Worm (Caenorhabditis elegans) whole organism, L4 larva: ENCODE results near the gene Y66A7A.7.

Experiments used
- F49E8.2 ChIP-seq: sonication (generic microtip); optimal IDR thresholded peaks from 2 replicates; lab custom pipeline; 2016; ENCODE audit warnings: missing compliant biosample characterization, mild to moderate bottlenecking, missing genetic modification characterization, borderline replicate concordance
- ama-1 ChIP-seq: fragments of 150-350 bp; optimal IDR thresholded peaks from 2 replicates; lab custom pipeline; 2014; ENCODE audit warnings: inconsistent platforms, mixed read lengths
- ceh-28 ChIP-seq: fragments of 150-350 bp; optimal IDR thresholded peaks from 2 replicates; lab custom pipeline; 2014; ENCODE audit warnings: missing biosample characterization, missing genetic modification reagents, missing genetic modification characterization
- daf-12 ChIP-seq: fragments of 150-350 bp; optimal IDR thresholded peaks from 2 replicates; lab custom pipeline; 2014; ENCODE audit warnings: missing biosample characterization, missing genetic modification reagents, missing genetic modification characterization
- fos-1 ChIP-seq: fragments of 150-350 bp; optimal IDR thresholded peaks from 2 replicates; lab custom pipeline; 2014; ENCODE audit warnings: missing biosample characterization, missing genetic modification characterization
- nhr-25 ChIP-seq: sonication (generic microtip); optimal IDR thresholded peaks from 2 replicates; lab custom pipeline; 2017; ENCODE audit warnings: missing genetic modification characterization, mild to moderate bottlenecking, missing compliant biosample characterization, antibody characterized with exemption, moderate library complexity, borderline replicate concordance; ENCODE audit not compliant: insufficient read depth
- nhr-42 ChIP-seq: fragments of 200-800 bp; sonication (Bioruptor generic); IDR thresholded peaks from 2 replicates; pipeline ENCODE4 v1.3.6; 2022; ENCODE audit warnings: missing genetic modification characterization, missing compliant biosample characterization
- pha-4 ChIP-seq, 2 experiments: fragments of 150-350 bp in 1 of 2; fragments of 200-800 bp in 1 of 2; sonication (Bioruptor generic) in 1 of 2; IDR thresholded peaks in 1 of 2; optimal IDR thresholded peaks in 1 of 2; 2 replicates each; pipeline versions ENCODE4 v1.3.6 to Lab custom; 2014 to 2022; ENCODE audit warnings: missing genetic modification characterization in 2 of 2, missing genetic modification reagents in 2 of 2, missing biosample characterization in 1 of 2, missing compliant biosample characterization in 1 of 2
- unc-130 ChIP-seq: sonication (generic microtip); optimal IDR thresholded peaks from 2 replicates; lab custom pipeline; 2016; ENCODE audit warnings: missing genetic modification reagents, missing genetic modification characterization, missing compliant biosample characterization

- TF ChIP-seq F49E8.2, result no peak
- TF ChIP-seq nhr-42 (GFP tag; lab: Robert Waterston, UW), result no peak
- no peak for TF ChIP-seq fos-1
- TF ChIP-seq pha-4 (GFP tag; IDR thresholded peaks at IDR 0.05; lab: Robert Waterston, UW), result no peak
- TF ChIP-seq pha-4 (tag; optimal IDR thresholded peaks at IDR 0.05; lab: Kevin White, UChicago), result no peak
- no peak for TF ChIP-seq daf-12 (tag; lab: Kevin White, UChicago)
- TF ChIP-seq unc-130, result no peak
- no peak for TF ChIP-seq ceh-28 (tag; lab: Kevin White, UChicago)
- no peak for TF ChIP-seq ama-1 (lab: Kevin White, UChicago)
- TF ChIP-seq nhr-25, result no peak
These were observed 1.6 kb downstream of the Y66A7A.7 start for ce11 chrIII:11627631-11628030.
